Fruit fly (Drosophila melanogaster): ENCODE results near the gene Ziz.

Ziz gene

DNA sequence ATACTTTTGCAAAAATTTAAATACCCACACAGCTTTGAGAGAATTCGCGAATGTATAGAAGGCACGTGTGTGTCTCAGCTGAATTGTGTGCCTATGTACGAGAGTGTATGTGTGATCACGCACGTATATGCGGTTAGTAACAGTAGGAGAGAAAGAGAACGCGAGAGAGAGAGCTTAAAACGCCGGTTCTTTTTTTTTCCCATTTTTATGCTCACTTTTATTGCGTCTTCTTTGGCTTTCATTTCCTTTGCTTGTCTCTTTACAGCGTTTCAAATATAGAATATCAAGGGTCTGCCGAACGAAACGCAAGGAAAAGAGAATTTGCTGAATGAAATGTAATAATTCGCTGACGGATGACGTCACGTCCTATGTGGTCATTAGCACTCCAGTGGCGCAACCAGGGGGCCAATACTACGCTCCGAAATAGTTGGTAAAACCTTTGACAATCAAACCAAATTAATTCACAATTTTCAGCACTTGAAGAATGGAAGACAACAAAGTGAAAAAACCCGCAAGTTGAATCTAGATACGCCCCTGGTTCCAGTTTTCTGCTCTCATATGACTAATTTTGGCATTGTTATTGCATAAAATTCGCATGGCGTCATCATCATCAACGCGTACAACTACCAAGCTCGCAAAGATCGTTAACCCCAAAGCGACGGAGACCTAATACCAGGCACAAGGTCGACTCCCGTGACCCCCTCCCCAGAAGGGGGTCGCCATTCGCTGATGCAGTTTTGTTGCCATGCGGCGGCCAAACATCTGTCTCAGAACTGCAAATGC lies 71.0 kb downstream of the Ziz start (continued):
- peak; percentile 69 for TF ChIP-seq Dek (tag; optimal IDR thresholded peaks at IDR 0.05)
- TF ChIP-seq tll (GFP tag; optimal IDR thresholded peaks at IDR 0.05): no peak
- TF ChIP-seq CG8944 (GFP tag; optimal IDR thresholded peaks at IDR 0.05): peak; percentile 25
- TF ChIP-seq CTCF (GFP tag; optimal IDR thresholded peaks at IDR 0.05): no peak
- TF ChIP-seq YL-1 (GFP tag; optimal IDR thresholded peaks at IDR 0.05): peak; percentile 9
- no peak for TF ChIP-seq vnd (GFP tag; IDR thresholded peaks at IDR 0.05; ENCODE audit: partially characterized antibody)
- peak; percentile 63 for TF ChIP-seq Adf1 (GFP tag; IDR thresholded peaks at IDR 0.05)
- TF ChIP-seq CG11085 (GFP tag; IDR thresholded peaks at IDR 0.05): peak; percentile 84
- peak; percentile 55; the same call in 1 of the 2 replicates for TF ChIP-seq ranshi (GFP tag; IDR thresholded peaks at IDR 0.05)
- TF ChIP-seq Elba2 (GFP tag; optimal IDR thresholded peaks at IDR 0.05): no peak
- TF ChIP-seq CG43689 (GFP tag; IDR thresholded peaks at IDR 0.05): 0 out of 2 replicates have a peak, but pooled peaks have one; percentile 33
- TF ChIP-seq CHES-1-like (GFP tag; optimal IDR thresholded peaks at IDR 0.05): peak; percentile 78
- no peak for TF ChIP-seq CG4854 (GFP tag; optimal IDR thresholded peaks at IDR 0.05)
- peak; percentile 43 for TF ChIP-seq Xbp1 (GFP tag; optimal IDR thresholded peaks at IDR 0.05)
- TF ChIP-seq bowl (GFP tag; IDR thresholded peaks at IDR 0.05): no peak
- no peak for TF ChIP-seq Mad (GFP tag; optimal IDR thresholded peaks at IDR 0.05)
- peak; percentile 27 for TF ChIP-seq CG3163 (GFP tag; optimal IDR thresholded peaks at IDR 0.05)
- peak; percentile 47 for TF ChIP-seq cg (GFP tag; optimal IDR thresholded peaks at IDR 0.05)
- no peak for TF ChIP-seq CG8478 (optimal IDR thresholded peaks at IDR 0.05)
- TF ChIP-seq Fer2 (tag; optimal IDR thresholded peaks at IDR 0.05): peak; percentile 6
- TF ChIP-seq knrl (GFP tag; IDR thresholded peaks at IDR 0.05; ENCODE audit: partially characterized antibody): no peak
- TF ChIP-seq z (GFP tag; IDR thresholded peaks at IDR 0.05): no peak
- no peak for TF ChIP-seq CG16813 (GFP tag; IDR thresholded peaks at IDR 0.05; ENCODE audit: partially characterized antibody)
- peak; percentile 47 for TF ChIP-seq CG4404 (GFP tag; IDR thresholded peaks at IDR 0.05)
- TF ChIP-seq CG34224 (GFP tag; IDR thresholded peaks at IDR 0.05; ENCODE audit: partially characterized antibody): 0 out of 3 replicates have a peak, but pooled peaks have one; percentile 29
- peak; percentile 22; the same call in 1 of the 2 replicates for TF ChIP-seq Xrp1 (GFP tag; IDR thresholded peaks at IDR 0.05)
- peak; percentile 41 for TF ChIP-seq Chrac-16 (GFP tag; optimal IDR thresholded peaks at IDR 0.05)
- peak; percentile 72; the same call in 2 of the 3 replicates for TF ChIP-seq dysf (GFP tag; IDR thresholded peaks at IDR 0.05)
- no peak for TF ChIP-seq CG11696 (GFP tag; IDR thresholded peaks at IDR 0.05)
- TF ChIP-seq disco-r (GFP tag; optimal IDR thresholded peaks at IDR 0.05): peak; percentile 35
- peak; percentile 50 for TF ChIP-seq klu (GFP tag; IDR thresholded peaks at IDR 0.05)
- TF ChIP-seq stwl (tag; optimal IDR thresholded peaks at IDR 0.05): no peak
- TF ChIP-seq CG33213 (GFP tag; optimal IDR thresholded peaks at IDR 0.05): no peak
- TF ChIP-seq D19B (GFP tag; optimal IDR thresholded peaks at IDR 0.05): peak; percentile 55
- peak; percentile 12 for TF ChIP-seq zen (tag; optimal IDR thresholded peaks at IDR 0.05)
- peak; percentile 87 for TF ChIP-seq pho (GFP tag; optimal IDR thresholded peaks at IDR 0.05)
- no peak for TF ChIP-seq sim (GFP tag; IDR thresholded peaks at IDR 0.05)
- no peak for TF ChIP-seq pros (GFP tag; optimal IDR thresholded peaks at IDR 0.05)
- no peak for TF ChIP-seq crp (GFP tag; optimal IDR thresholded peaks at IDR 0.05)
- peak; percentile 82 for TF ChIP-seq wdn (GFP tag; IDR thresholded peaks at IDR 0.05)
- no peak for TF ChIP-seq prd (optimal IDR thresholded peaks at IDR 0.05)
- peak; percentile 70; the same call in 2 of the 3 replicates for TF ChIP-seq prd (GFP tag; IDR thresholded peaks at IDR 0.05)
- TF ChIP-seq CG14860 (GFP tag; IDR thresholded peaks at IDR 0.05; ENCODE audit: partially characterized antibody): no peak
- TF ChIP-seq cato (GFP tag; optimal IDR thresholded peaks at IDR 0.05; ENCODE audit: borderline replicate concordance): no peak
- TF ChIP-seq CG17359 (tag; optimal IDR thresholded peaks at IDR 0.05): peak; percentile 12
- TF ChIP-seq CG10462 (GFP tag; optimal IDR thresholded peaks at IDR 0.05): no peak
- peak; percentile 85 for TF ChIP-seq Hmr (GFP tag; optimal IDR thresholded peaks at IDR 0.05)
- peak; percentile 86 for TF ChIP-seq HLH54F (GFP tag; optimal IDR thresholded peaks at IDR 0.05)
- 0 out of 2 replicates have a peak, but pooled peaks have one; percentile 34 for TF ChIP-seq CG17328 (GFP tag; IDR thresholded peaks at IDR 0.05)
- no peak for TF ChIP-seq CG3065 (GFP tag; optimal IDR thresholded peaks at IDR 0.05)

All from whole organism, embryonic.